Worm (Caenorhabditis elegans) whole organism, young adult: Measurements from ENCODE around the gene clec-54.

Experiments
- pha-4 ChIP-seq: fragments of 150-350 bp; sonication (generic microtip); optimal IDR thresholded peaks from 2 replicates; lab custom pipeline; 2014; ENCODE audit warnings: missing biosample characterization, missing genetic modification reagents, missing genetic modification characterization
- unc-62 ChIP-seq: fragments of 150-350 bp; optimal IDR thresholded peaks from 2 replicates; lab custom pipeline; 2014; ENCODE audit warnings: missing biosample characterization, missing genetic modification reagents, missing genetic modification characterization

ce11 chrV:14428865-14429264 is 47.8 kb upstream of the clec-54 start, which contains the start of gene F23B12.1:
- TF ChIP-seq unc-62 (GFP tag; lab: Kevin White, UChicago) (no peak), pha-4 (tag; lab: Kevin White, UChicago) (no peak)
